Worm (Caenorhabditis elegans): ENCODE data around the gene F46C5.7.

DNA sequence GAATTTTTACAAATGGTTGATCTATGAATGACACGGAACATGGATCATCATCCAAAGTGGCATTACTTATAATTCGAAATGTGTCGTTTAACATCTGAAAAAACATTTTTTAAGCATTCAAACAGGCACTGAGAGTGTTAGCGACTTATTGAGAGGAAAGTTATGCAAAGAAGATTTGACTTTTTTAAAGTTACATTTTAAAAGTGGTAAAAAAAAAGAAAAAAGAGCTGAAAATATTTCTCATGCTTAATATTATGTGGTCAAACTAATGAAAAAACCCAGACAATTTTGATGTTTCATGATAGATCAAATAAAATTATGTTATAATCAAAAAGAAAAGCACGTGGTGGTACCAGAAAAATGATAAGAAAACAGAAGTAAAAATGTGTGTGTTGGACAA lies 26.0 kb downstream of the F46C5.7 start, which contains the start of gene npr-20:
- TF ChIP-seq flt-1 (GFP tag; IDR thresholded peaks at IDR 0.05): no peak
- TF ChIP-seq cog-1 (tag; optimal IDR thresholded peaks at IDR 0.05): no peak
- TF ChIP-seq T22C8.4 (GFP tag; IDR thresholded peaks at IDR 0.05): no peak
- TF ChIP-seq ztf-23 (GFP tag; IDR thresholded peaks at IDR 0.05): no peak
- TF ChIP-seq klf-2 (GFP tag; conservative IDR thresholded peaks at IDR 0.05): no peak
- no peak for TF ChIP-seq ztf-29 (GFP tag; IDR thresholded peaks at IDR 0.05)
- TF ChIP-seq med-1 (GFP tag; optimal IDR thresholded peaks at IDR 0.05; ENCODE audit: insufficient read depth): no peak
- TF ChIP-seq tab-1 (GFP tag; IDR thresholded peaks at IDR 0.05): no peak

Data from whole organism, midembryonic.